Worm (Caenorhabditis elegans): ENCODE data around the gene srh-23.

srh-23 gene

DNA sequence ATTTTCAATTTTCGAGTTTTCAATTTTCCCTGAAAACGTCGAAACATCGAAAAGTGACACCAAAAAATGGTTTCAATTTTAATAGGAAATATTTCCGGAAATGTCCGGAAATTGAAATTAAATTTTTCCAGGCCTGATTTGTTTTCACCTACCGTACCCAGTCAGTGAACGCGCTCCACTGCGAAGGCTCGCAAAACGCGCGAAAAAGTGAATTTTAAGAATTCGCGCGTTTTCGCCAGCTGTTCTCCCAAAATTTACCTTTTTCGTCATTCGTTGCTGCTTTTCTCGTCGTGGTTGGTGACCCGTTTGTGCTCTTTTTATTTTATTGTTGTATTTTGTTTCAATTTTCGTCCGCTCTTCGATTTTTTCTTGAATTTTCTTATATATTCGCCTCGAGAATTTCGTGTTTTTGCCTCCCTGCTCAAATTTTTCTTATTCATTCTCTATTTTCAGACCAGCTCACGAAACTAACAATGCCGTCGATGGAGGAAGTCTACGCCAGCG is 30.9 kb upstream of the srh-23 start, which contains the start of gene T19H12.2:
Gene T19H12.2, plus strand, starts transcription at position 454 of the 504 bp plus-strand sequence.
- TF ChIP-seq ztf-6 (GFP tag; IDR thresholded peaks at IDR 0.05) (no peak), tbp1 (GFP tag; optimal IDR thresholded peaks at IDR 0.05) (peak; percentile 66), let-526 (GFP tag; IDR thresholded peaks at IDR 0.05) (no peak), him-1 (tag; optimal IDR thresholded peaks at IDR 0.05) (peak; percentile 80), F39B2.1 (GFP tag; IDR thresholded peaks at IDR 0.05) (0 out of 2 replicates have a peak, but pooled peaks have one; percentile 54), F52B5.7 (tag; optimal IDR thresholded peaks at IDR 0.05) (no peak), ekl-4 (GFP tag; IDR thresholded peaks at IDR 0.05) (peak; percentile 90), fkh-3 (tag; optimal IDR thresholded peaks at IDR 0.05) (no peak), rpc-1 (optimal IDR thresholded peaks at IDR 0.05) (no peak), rpc-1 (tag; optimal IDR thresholded peaks at IDR 0.05) (peak; percentile 1), lin-35 (GFP tag; optimal IDR thresholded peaks at IDR 0.05) (peak in 2 of 3 experiments; percentile 58 to 93), egl-44 (GFP tag; IDR thresholded peaks at IDR 0.05) (no peak), ceh-79 (tag; optimal IDR thresholded peaks at IDR 0.05) (no peak), B0336.3 (GFP tag; IDR thresholded peaks at IDR 0.05) (peak; percentile 63; the same call in 1 of the 2 replicates), rec-8 (tag; optimal IDR thresholded peaks at IDR 0.05) (no peak), K12H6.12 (tag; optimal IDR thresholded peaks at IDR 0.05) (no peak), nhr-80 (tag; optimal IDR thresholded peaks at IDR 0.05) (no peak), attf-6 (GFP tag; IDR thresholded peaks at IDR 0.05) (peak; percentile 41; the same call in 1 of the 2 replicates), mxl-1 (tag; optimal IDR thresholded peaks at IDR 0.05) (no peak), madf-6 (GFP tag; IDR thresholded peaks at IDR 0.05) (peak; percentile 100), T07F8.4 (tag; optimal IDR thresholded peaks at IDR 0.05) (no peak), snpc-4 (GFP tag; optimal IDR thresholded peaks at IDR 0.05) (peak; percentile 58), snpc-4 (tag; optimal IDR thresholded peaks at IDR 0.05) (peak in 3 of 4 experiments; percentile 32 to 70 (median 62)), Y79H2A.3 (GFP tag; conservative IDR thresholded peaks at IDR 0.05) (peak; percentile 86; the same call in 1 of the 2 replicates), ztf-18 (tag; optimal IDR thresholded peaks at IDR 0.05) (peak; percentile 29), nfya-2 (GFP tag; IDR thresholded peaks at IDR 0.05) (no peak), ceh-100 (GFP tag; IDR thresholded peaks at IDR 0.05) (peak; percentile 38; the same call in 1 of the 2 replicates), hlh-12 (tag; optimal IDR thresholded peaks at IDR 0.05) (no peak), akir-1 (GFP tag; optimal IDR thresholded peaks at IDR 0.05) (no peak), lsl-1 (GFP tag; optimal IDR thresholded peaks at IDR 0.05) (peak; percentile 99), F23B12.7 (tag; optimal IDR thresholded peaks at IDR 0.05; ENCODE audit: insufficient read depth) (no peak), attf-3 (GFP tag; conservative IDR thresholded peaks at IDR 0.05) (peak; percentile 67), ets-4 (GFP tag; optimal IDR thresholded peaks at IDR 0.05) (no peak), snpc-1.1 (tag; optimal IDR thresholded peaks at IDR 0.05; ENCODE audit: insufficient read depth) (peak; percentile 74), F10E7.11 (tag; optimal IDR thresholded peaks at IDR 0.05) (no peak), lin-54 (GFP tag; optimal IDR thresholded peaks at IDR 0.05) (peak; percentile 88), aptf-3 (GFP tag; IDR thresholded peaks at IDR 0.05) (no peak), B0261.1 (tag; optimal IDR thresholded peaks at IDR 0.05) (no peak), rcor-1 (GFP tag; IDR thresholded peaks at IDR 0.05) (peak; percentile 93), dpl-1 (GFP tag; optimal IDR thresholded peaks at IDR 0.05) (peak; percentile 94), snpc-1.3 (tag; optimal IDR thresholded peaks at IDR 0.05; ENCODE audit: insufficient read depth) (peak; percentile 86), dpff-1 (tag; optimal IDR thresholded peaks at IDR 0.05) (no peak), aptf-2 (GFP tag; conservative IDR thresholded peaks at IDR 0.05) (peak; percentile 66), egl-18 (GFP tag; IDR thresholded peaks at IDR 0.05) (no peak), athp-1 (tag; optimal IDR thresholded peaks at IDR 0.05) (peak; percentile 51), madf-10 (tag; optimal IDR thresholded peaks at IDR 0.05) (no peak), die-1 (tag; optimal IDR thresholded peaks at IDR 0.05) (no peak), ccch-3 (GFP tag; optimal IDR thresholded peaks at IDR 0.05) (no peak), tlf-1 (GFP tag; optimal IDR thresholded peaks at IDR 0.05) (peak; percentile 92)
